Worm (Caenorhabditis elegans) whole organism, L4 larva: ENCODE data around the gene bus-8B.
A peak's percentile ranks its signal among the peaks of the same experiment; 100 is the strongest.

Source experiments
- D1046.2 ChIP-seq: fragments of 200-800 bp; sonication (Bioruptor generic); IDR thresholded peaks from 2 replicates; pipeline ENCODE4 v1.3.6; 2022; ENCODE audit warnings: missing genetic modification characterization, missing compliant biosample characterization
- F10B5.3 ChIP-seq: sonication (generic microtip); optimal IDR thresholded peaks from 2 replicates; lab custom pipeline; 2016; ENCODE audit warnings: mild to moderate bottlenecking, missing genetic modification characterization, missing compliant biosample characterization
- F37D6.2 ChIP-seq: sonication (generic microtip); optimal IDR thresholded peaks from 2 replicates; lab custom pipeline; 2016; ENCODE audit warnings: mild to moderate bottlenecking, missing genetic modification characterization, missing compliant biosample characterization
- F49E8.2 ChIP-seq: sonication (generic microtip); optimal IDR thresholded peaks from 2 replicates; lab custom pipeline; 2016; ENCODE audit warnings: missing compliant biosample characterization, mild to moderate bottlenecking, missing genetic modification characterization, borderline replicate concordance
- R02D3.7 ChIP-seq: fragments of 150-350 bp; sonication (generic microtip); optimal IDR thresholded peaks from 3 replicates; lab custom pipeline; 2014; ENCODE audit warnings: missing biosample characterization, missing genetic modification characterization
- T20F7.1 ChIP-seq: fragments of 200-800 bp; sonication (Bioruptor generic); optimal IDR thresholded peaks from 2 replicates; lab custom pipeline; 2018; ENCODE audit warnings: mild to moderate bottlenecking, missing genetic modification characterization, missing compliant biosample characterization
- Y105C5A.15 ChIP-seq: fragments of 200-800 bp; sonication (Bioruptor generic); IDR thresholded peaks from 2 replicates; pipeline ENCODE4 v1.3.6; 2022; ENCODE audit warnings: missing genetic modification characterization, missing compliant biosample characterization
- Y48G9A.11 ChIP-seq: fragments of 200-800 bp; sonication (Bioruptor generic); IDR thresholded peaks from 2 replicates; pipeline ENCODE4 v1.3.6; 2022; ENCODE audit warnings: missing genetic modification reagents, missing genetic modification characterization, missing compliant biosample characterization
- Y5F2A.4 ChIP-seq: fragments of 200-800 bp; sonication (Bioruptor generic); optimal IDR thresholded peaks from 2 replicates; lab custom pipeline; 2018; ENCODE audit warnings: mild to moderate bottlenecking, missing genetic modification characterization, missing compliant biosample characterization
- ZK546.5 ChIP-seq, 2 experiments: sonication (generic microtip); optimal IDR thresholded peaks; 2 replicates each; lab custom pipeline; 2017; ENCODE audit warnings: missing biosample characterization in 2 of 2, missing genetic modification characterization in 2 of 2
- ama-1 ChIP-seq: fragments of 150-350 bp; optimal IDR thresholded peaks from 2 replicates; lab custom pipeline; 2014; ENCODE audit warnings: inconsistent platforms, mixed read lengths
- ceh-20 ChIP-seq: fragments of 200-800 bp; sonication (Bioruptor generic); IDR thresholded peaks from 2 replicates; pipeline ENCODE4 v1.3.6; 2022; ENCODE audit warnings: missing genetic modification reagents, missing genetic modification characterization, missing compliant biosample characterization
- ceh-32 ChIP-seq: sonication (generic microtip); optimal IDR thresholded peaks from 2 replicates; lab custom pipeline; 2016; ENCODE audit warnings: mild to moderate bottlenecking, missing genetic modification characterization, missing compliant biosample characterization; ENCODE audit not compliant: poor library complexity
- cey-2 ChIP-seq: sonication (generic microtip); optimal IDR thresholded peaks from 3 replicates; lab custom pipeline; 2017; ENCODE audit warnings: missing genetic modification characterization, mild to moderate bottlenecking, missing compliant biosample characterization, antibody characterized with exemption, borderline replicate concordance; ENCODE audit not compliant: insufficient read depth
- daf-12 ChIP-seq: fragments of 150-350 bp; optimal IDR thresholded peaks from 2 replicates; lab custom pipeline; 2014; ENCODE audit warnings: missing biosample characterization, missing genetic modification reagents, missing genetic modification characterization
- daf-16 ChIP-seq, 3 experiments: sonication (generic microtip); optimal IDR thresholded peaks; 2 replicates each; lab custom pipeline; 2016 to 2017; ENCODE audit warnings: missing genetic modification characterization in 3 of 3, missing genetic modification reagents in 3 of 3, mild to moderate bottlenecking in 2 of 3, missing compliant biosample characterization in 2 of 3, missing biosample characterization in 1 of 3, moderate library complexity in 1 of 3
- dmd-6 ChIP-seq: fragments of 200-800 bp; sonication (Bioruptor generic); IDR thresholded peaks from 2 replicates; pipeline ENCODE4 v1.3.6; 2022; ENCODE audit warnings: missing genetic modification reagents, missing genetic modification characterization, missing compliant biosample characterization
- dpl-1 ChIP-seq: fragments of 150-350 bp; optimal IDR thresholded peaks from 2 replicates; lab custom pipeline; 2014; ENCODE audit warnings: missing biosample characterization, missing genetic modification reagents, missing genetic modification characterization
- dve-1 ChIP-seq: sonication (generic microtip); optimal IDR thresholded peaks from 2 replicates; lab custom pipeline; 2017; ENCODE audit warnings: antibody characterized with exemption, mild to moderate bottlenecking, missing genetic modification characterization, missing compliant biosample characterization; ENCODE audit not compliant: insufficient read depth
- gei-8 ChIP-seq: fragments of 200-800 bp; sonication (Bioruptor generic); optimal IDR thresholded peaks from 2 replicates; lab custom pipeline; 2018; ENCODE audit warnings: mild to moderate bottlenecking, missing genetic modification characterization, missing compliant biosample characterization
- hlh-11 ChIP-seq: fragments of 200-800 bp; sonication (Bioruptor generic); optimal IDR thresholded peaks from 2 replicates; lab custom pipeline; 2018; ENCODE audit warnings: mild to moderate bottlenecking, missing genetic modification characterization, missing compliant biosample characterization
- hlh-30 ChIP-seq: sonication (generic microtip); optimal IDR thresholded peaks from 2 replicates; lab custom pipeline; 2017; ENCODE audit warnings: antibody characterized with exemption, mild to moderate bottlenecking, missing genetic modification characterization, missing compliant biosample characterization; ENCODE audit not compliant: insufficient read depth
- lim-7 ChIP-seq: fragments of 200-800 bp; sonication (Bioruptor generic); IDR thresholded peaks from 2 replicates; pipeline ENCODE4 v1.3.6; 2022; ENCODE audit warnings: missing genetic modification characterization, missing compliant biosample characterization
- lin-13 ChIP-seq: fragments of 150-350 bp; optimal IDR thresholded peaks from 2 replicates; lab custom pipeline; 2014; ENCODE audit warnings: missing biosample characterization, missing genetic modification reagents, missing genetic modification characterization
- lin-15B ChIP-seq: fragments of 150-350 bp; sonication (generic microtip); optimal IDR thresholded peaks from 3 replicates; lab custom pipeline; 2014; ENCODE audit warnings: missing biosample characterization, missing genetic modification characterization
- lin-38 ChIP-seq: fragments of 200-800 bp; sonication (Bioruptor generic); IDR thresholded peaks from 2 replicates; pipeline ENCODE4 v1.3.6; 2022; ENCODE audit warnings: missing genetic modification reagents, missing genetic modification characterization, missing compliant biosample characterization
- lsy-2 ChIP-seq, 2 experiments: fragments of 150-350 bp in 1 of 2; sonication (generic microtip) in 1 of 2; optimal IDR thresholded peaks; 2 replicates each; lab custom pipeline; 2014 to 2017; ENCODE audit warnings: missing biosample characterization in 2 of 2, missing genetic modification characterization in 2 of 2
- mdl-1 ChIP-seq, 2 experiments: fragments of 150-350 bp in 1 of 2; sonication (generic microtip) in 1 of 2; optimal IDR thresholded peaks; 2 replicates each; lab custom pipeline; 2014 to 2017; ENCODE audit warnings: missing biosample characterization in 2 of 2, missing genetic modification characterization in 2 of 2
- mes-2 ChIP-seq: sonication (generic microtip); optimal IDR thresholded peaks from 2 replicates; lab custom pipeline; 2016; ENCODE audit warnings: missing genotype, mild to moderate bottlenecking, missing genetic modification characterization, missing compliant biosample characterization; ENCODE audit not compliant: poor library complexity, severe bottlenecking
- mxl-2 ChIP-seq: fragments of 200-800 bp; sonication (Bioruptor generic); conservative IDR thresholded peaks from 2 replicates; pipeline ENCODE4 v1.3.6; 2022; ENCODE audit warnings: missing genetic modification reagents, missing genetic modification characterization, missing compliant biosample characterization
- mxl-3 ChIP-seq: fragments of 200-800 bp; sonication (Bioruptor generic); optimal IDR thresholded peaks from 2 replicates; lab custom pipeline; 2018; ENCODE audit warnings: mild to moderate bottlenecking, missing genetic modification characterization, missing compliant biosample characterization
- nhr-11 ChIP-seq: fragments of 150-350 bp; optimal IDR thresholded peaks from 2 replicates; lab custom pipeline; 2014; ENCODE audit warnings: missing biosample characterization, missing genetic modification characterization
- nhr-28 ChIP-seq: fragments of 150-350 bp; optimal IDR thresholded peaks from 2 replicates; lab custom pipeline; 2014; ENCODE audit warnings: missing biosample characterization, missing genetic modification characterization
- nhr-6 ChIP-seq: fragments of 150-350 bp; optimal IDR thresholded peaks from 2 replicates; lab custom pipeline; 2014; ENCODE audit warnings: missing biosample characterization, missing genetic modification characterization
- nhr-76 ChIP-seq: fragments of 150-350 bp; optimal IDR thresholded peaks from 2 replicates; lab custom pipeline; 2014; ENCODE audit warnings: missing biosample characterization, missing genetic modification characterization
- rbr-2 ChIP-seq: sonication (generic microtip); optimal IDR thresholded peaks from 2 replicates; lab custom pipeline; 2016; ENCODE audit warnings: missing genotype, missing genetic modification characterization, missing compliant biosample characterization
- saeg-2 ChIP-seq: fragments of 200-800 bp; sonication (Bioruptor generic); IDR thresholded peaks from 2 replicates; pipeline ENCODE4 v1.3.6; 2022; ENCODE audit warnings: missing genetic modification reagents, missing genetic modification characterization, missing compliant biosample characterization
- sdz-12 ChIP-seq: fragments of 200-800 bp; sonication (Bioruptor generic); optimal IDR thresholded peaks from 2 replicates; lab custom pipeline; 2018; ENCODE audit warnings: mild to moderate bottlenecking, missing genetic modification characterization, missing compliant biosample characterization
- set-16 ChIP-seq: fragments of 200-800 bp; sonication (Bioruptor generic); IDR thresholded peaks from 2 replicates; pipeline ENCODE4 v1.3.6; 2022; ENCODE audit warnings: missing genetic modification reagents, missing genetic modification characterization, missing compliant biosample characterization
- snpc-1.2 ChIP-seq: fragments of 200-800 bp; sonication (Bioruptor generic); IDR thresholded peaks from 2 replicates; pipeline ENCODE4 v1.3.6; 2022; ENCODE audit warnings: missing genetic modification reagents, missing genetic modification characterization, missing compliant biosample characterization
- spr-1 ChIP-seq: sonication (generic microtip); optimal IDR thresholded peaks from 2 replicates; lab custom pipeline; 2016; ENCODE audit warnings: mild to moderate bottlenecking, missing genetic modification characterization, missing compliant biosample characterization
- unc-130 ChIP-seq: sonication (generic microtip); optimal IDR thresholded peaks from 2 replicates; lab custom pipeline; 2016; ENCODE audit warnings: missing genetic modification reagents, missing genetic modification characterization, missing compliant biosample characterization
- vab-7 ChIP-seq: fragments of 200-800 bp; sonication (Bioruptor generic); IDR thresholded peaks from 2 replicates; pipeline ENCODE4 v1.3.6; 2022; ENCODE audit warnings: missing genetic modification reagents, missing genetic modification characterization, missing compliant biosample characterization
- zag-1 ChIP-seq: fragments of 150-350 bp; optimal IDR thresholded peaks from 2 replicates; lab custom pipeline; 2014; ENCODE audit warnings: missing biosample characterization, missing genetic modification characterization
- zip-11 ChIP-seq: fragments of 200-800 bp; sonication (Bioruptor generic); IDR thresholded peaks from 2 replicates; pipeline ENCODE4 v1.3.6; 2022; ENCODE audit warnings: missing genetic modification characterization, missing compliant biosample characterization

The bus-8B gene

ce11 chrX:5509114-5509877, 16.2 kb downstream of the bus-8B start:
- no peak for TF ChIP-seq sdz-12 (GFP tag; lab: Kevin White, UChicago)
- TF ChIP-seq T20F7.1 (GFP tag; lab: Kevin White, UChicago) = no peak
- no peak for TF ChIP-seq dmd-6 (GFP tag; lab: Robert Waterston, UW)
- no peak for TF ChIP-seq mes-2
- TF ChIP-seq cey-2 (tag; lab: Kevin White, UChicago) = no peak
- no peak for TF ChIP-seq nhr-6
- TF ChIP-seq Y48G9A.11 (GFP tag; lab: Robert Waterston, UW) = no peak
- TF ChIP-seq hlh-30 = no peak
- peak in 1 of 2 experiments; percentile 13 for TF ChIP-seq daf-16 (GFP tag; optimal IDR thresholded peaks at IDR 0.05; lab: Kevin White, UChicago)
- TF ChIP-seq daf-16 (tag; optimal IDR thresholded peaks at IDR 0.05; lab: Kevin White, UChicago) = peak; percentile 97
- no peak for TF ChIP-seq D1046.2 (GFP tag; lab: Robert Waterston, UW)
- no peak for TF ChIP-seq lin-13 (GFP tag; lab: Kevin White, UChicago)
- TF ChIP-seq hlh-11 = peak; percentile 7
- no peak for TF ChIP-seq saeg-2
- TF ChIP-seq nhr-28 (tag; lab: Kevin White, UChicago) = peak; percentile 4
- TF ChIP-seq set-16 (GFP tag; lab: Robert Waterston, UW) = peak; percentile 28; the same call in 1 of the 2 replicates
- TF ChIP-seq mxl-2 (GFP tag; lab: Robert Waterston, UW) = no peak
- no peak for TF ChIP-seq mdl-1 (tag; optimal IDR thresholded peaks at IDR 0.05; lab: Kevin White, UChicago)
- no peak for TF ChIP-seq rbr-2
- TF ChIP-seq dve-1 = peak; percentile 50
- TF ChIP-seq ceh-20 (GFP tag; lab: Robert Waterston, UW) = no peak
- TF ChIP-seq lin-38 (GFP tag; lab: Robert Waterston, UW) = no peak
- TF ChIP-seq R02D3.7 (tag; lab: Kevin White, UChicago) = no peak
- TF ChIP-seq snpc-1.2 (GFP tag; lab: Robert Waterston, UW) = no peak
- no peak for TF ChIP-seq Y105C5A.15 (GFP tag; lab: Robert Waterston, UW)
- TF ChIP-seq Y5F2A.4 (GFP tag; lab: Kevin White, UChicago) = no peak
- no peak for TF ChIP-seq lsy-2 (tag; optimal IDR thresholded peaks at IDR 0.05; lab: Kevin White, UChicago)
- no peak for TF ChIP-seq ceh-32 (tag; lab: Kevin White, UChicago)
- no peak for TF ChIP-seq gei-8 (GFP tag; lab: Kevin White, UChicago)

DNA sequence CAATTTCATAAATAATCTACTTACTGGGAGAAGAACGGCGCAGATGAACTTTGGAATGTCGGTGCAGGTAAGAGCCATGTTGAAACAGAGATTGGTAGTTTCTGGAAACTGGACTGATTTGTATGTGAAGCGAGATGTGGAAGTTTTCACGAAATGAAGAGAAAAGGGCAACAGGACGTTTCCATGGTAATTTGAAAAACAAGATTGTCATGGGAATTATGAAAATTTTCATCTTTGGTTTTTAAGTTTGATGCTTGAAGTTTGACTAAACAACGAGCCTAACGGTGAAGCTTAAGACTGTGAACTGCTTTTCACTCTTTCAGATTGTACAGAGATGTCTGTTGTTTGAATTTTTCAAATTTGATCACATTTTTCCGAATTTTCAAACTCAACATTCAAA, 19.1 kb downstream of the bus-8B start, which contains the start of gene T23F2.3:
T23F2.3 (minus strand) TSS at position 101 of the 400 bp plus-strand sequence.
- TF ChIP-seq spr-1 (tag; lab: Kevin White, UChicago) = no peak
- no peak for TF ChIP-seq nhr-76
- TF ChIP-seq F49E8.2 (tag; lab: Kevin White, UChicago) = no peak
- TF ChIP-seq dpl-1 = no peak
- TF ChIP-seq lim-7 (GFP tag; lab: Robert Waterston, UW) = no peak
- TF ChIP-seq F37D6.2 (tag; lab: Kevin White, UChicago) = no peak
- TF ChIP-seq F10B5.3 (tag; lab: Kevin White, UChicago) = no peak
- no peak for TF ChIP-seq dve-1
- TF ChIP-seq mxl-3 (GFP tag; lab: Kevin White, UChicago) = no peak
- TF ChIP-seq ama-1 (lab: Kevin White, UChicago) = no peak
- no peak for TF ChIP-seq unc-130 (GFP tag; lab: Kevin White, UChicago)
- no peak for TF ChIP-seq zip-11 (GFP tag; lab: Robert Waterston, UW)
- no peak for TF ChIP-seq vab-7 (GFP tag; lab: Robert Waterston, UW)
- TF ChIP-seq zag-1 (tag; lab: Kevin White, UChicago) = no peak
- no peak for TF ChIP-seq daf-12 (tag; lab: Kevin White, UChicago)
- TF ChIP-seq lin-15B = no peak
- TF ChIP-seq nhr-28 (tag; lab: Kevin White, UChicago) = no peak
- TF ChIP-seq daf-16 (GFP tag; optimal IDR thresholded peaks at IDR 0.05; lab: Kevin White, UChicago) = no peak
- TF ChIP-seq daf-16 (tag; optimal IDR thresholded peaks at IDR 0.05; lab: Kevin White, UChicago) = no peak
- TF ChIP-seq nhr-11 = no peak
- TF ChIP-seq ZK546.5 (tag; optimal IDR thresholded peaks at IDR 0.05; lab: Kevin White, UChicago) = no peak
